Worm (Caenorhabditis elegans) whole organism, L2 larva: ENCODE results near the gene clec-206.

Experiments used
- blmp-1 ChIP-seq: sonication (generic microtip); optimal IDR thresholded peaks from 2 replicates; lab custom pipeline; 2017; ENCODE audit warnings: missing genetic modification characterization, mild to moderate bottlenecking, missing compliant biosample characterization, antibody characterized with exemption, moderate library complexity; ENCODE audit not compliant: insufficient read depth
- ceh-16 ChIP-seq: fragments of 150-350 bp; optimal IDR thresholded peaks from 2 replicates; lab custom pipeline; 2014; ENCODE audit warnings: missing biosample characterization, missing genetic modification characterization
- lin-13 ChIP-seq: fragments of 150-350 bp; optimal IDR thresholded peaks from 2 replicates; lab custom pipeline; 2014; ENCODE audit warnings: missing biosample characterization, missing genetic modification reagents, missing genetic modification characterization
- mdl-1 ChIP-seq, 2 experiments: fragments of 150-350 bp in 1 of 2; sonication (generic microtip) in 1 of 2; optimal IDR thresholded peaks; 2 replicates each; lab custom pipeline; 2017; ENCODE audit warnings: missing biosample characterization in 2 of 2, missing genetic modification characterization in 2 of 2
- nhr-25 ChIP-seq: fragments of 150-350 bp; sonication (generic microtip); optimal IDR thresholded peaks from 3 replicates; lab custom pipeline; 2014; ENCODE audit warnings: missing biosample characterization, missing genetic modification characterization
- nhr-6 ChIP-seq: fragments of 150-350 bp; optimal IDR thresholded peaks from 2 replicates; lab custom pipeline; 2014; ENCODE audit warnings: missing biosample characterization, missing genetic modification characterization
- ztf-11 ChIP-seq: sonication (generic microtip); optimal IDR thresholded peaks from 2 replicates; lab custom pipeline; 2017; ENCODE audit warnings: missing biosample characterization, missing genetic modification characterization

- TF ChIP-seq blmp-1 (tag; lab: Kevin White, UChicago): no peak
- TF ChIP-seq ztf-11 (tag; lab: Kevin White, UChicago): no peak
- TF ChIP-seq nhr-6 (tag; lab: Kevin White, UChicago): no peak
- TF ChIP-seq mdl-1 (tag; optimal IDR thresholded peaks at IDR 0.05; lab: Kevin White, UChicago): no peak
- TF ChIP-seq lin-13 (GFP tag; lab: Kevin White, UChicago): no peak
- no peak for TF ChIP-seq ceh-16 (tag; lab: Kevin White, UChicago)
- no peak for TF ChIP-seq nhr-25 (tag; lab: Kevin White, UChicago)
These were observed 42.7 kb downstream of the clec-206 start, which contains the start of gene Y40B10B.1 for ce11 chrV:1961453-1961852.
